Fruit fly (Drosophila melanogaster): ENCODE measurements around the gene Ets65A.
A peak's percentile ranks its signal among the peaks of the same experiment; 100 is the strongest.

Gene Ets65A

DNA sequence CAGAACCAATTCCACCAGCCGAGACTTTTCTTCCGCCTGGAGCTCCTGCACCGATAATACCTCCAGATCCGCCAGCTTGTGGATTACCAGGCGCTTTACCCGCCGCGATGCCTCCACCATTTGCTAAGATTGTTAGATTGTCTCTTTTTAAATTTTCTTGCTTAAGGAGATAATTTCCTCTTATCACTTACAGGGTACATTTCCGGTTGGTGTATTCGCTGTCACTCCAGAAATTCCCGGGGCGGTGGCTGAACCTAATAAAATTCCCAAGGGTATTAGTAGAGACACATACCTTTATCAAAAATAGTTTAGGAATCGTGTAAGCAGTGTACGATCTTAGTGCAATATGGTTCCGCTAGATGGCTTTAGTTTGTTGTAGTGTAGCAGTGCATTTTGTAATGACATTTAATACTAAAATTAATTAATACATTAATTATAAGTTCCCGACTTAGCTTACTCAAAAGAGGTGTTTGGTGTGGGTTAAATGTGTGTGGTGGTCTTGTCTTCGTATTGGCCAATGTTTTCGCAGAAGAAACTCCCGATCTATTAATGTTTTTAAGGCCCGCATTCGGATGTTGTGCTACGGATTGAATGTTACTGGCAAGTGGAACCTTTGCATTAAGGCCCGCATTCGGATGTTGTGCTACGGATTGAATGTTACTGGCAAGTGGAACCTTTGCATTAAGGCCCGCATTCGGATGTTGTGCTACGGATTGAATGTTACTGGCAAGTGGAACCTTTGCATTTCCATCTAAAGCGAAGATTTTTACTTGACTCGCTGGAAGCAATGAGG is 27.4 kb downstream of the Ets65A start (continued):
- TF ChIP-seq slbo (GFP tag; IDR thresholded peaks at IDR 0.05) = peak; percentile 71
- peak; percentile 75 for TF ChIP-seq Fer3 (tag; optimal IDR thresholded peaks at IDR 0.05)
- TF ChIP-seq CG11695 (GFP tag; IDR thresholded peaks at IDR 0.05) = peak; percentile 81
- TF ChIP-seq CG7928 (GFP tag; optimal IDR thresholded peaks at IDR 0.05) = peak; percentile 18
- TF ChIP-seq hbn (GFP tag; IDR thresholded peaks at IDR 0.05; ENCODE audit: partially characterized antibody) = no peak
- TF ChIP-seq Hr3 (GFP tag; optimal IDR thresholded peaks at IDR 0.05) = no peak
- TF ChIP-seq ci (GFP tag; IDR thresholded peaks at IDR 0.05) = peak; percentile 98
- TF ChIP-seq CG42726 (GFP tag; IDR thresholded peaks at IDR 0.05; ENCODE audit: partially characterized antibody) = peak; percentile 42; the same call in 1 of the 2 replicates
- peak; percentile 79 for TF ChIP-seq CG17568 (GFP tag; optimal IDR thresholded peaks at IDR 0.05)
- TF ChIP-seq ac (GFP tag; optimal IDR thresholded peaks at IDR 0.05) = peak; percentile 49
- peak; percentile 66 for TF ChIP-seq CG6689 (GFP tag; IDR thresholded peaks at IDR 0.05)
- no peak for TF ChIP-seq GATAe (GFP tag; conservative IDR thresholded peaks at IDR 0.05)
- TF ChIP-seq CG1603 (tag; optimal IDR thresholded peaks at IDR 0.05) = peak; percentile 79
- TF ChIP-seq crp (GFP tag; optimal IDR thresholded peaks at IDR 0.05) = peak in 1 of 2 experiments; percentile 22
- TF ChIP-seq lola (GFP tag; optimal IDR thresholded peaks at IDR 0.05) = peak in 1 of 3 experiments; percentile 76
- no peak for TF ChIP-seq gt (GFP tag; IDR thresholded peaks at IDR 0.05)
- peak; percentile 90 for TF ChIP-seq CG6813 (GFP tag; optimal IDR thresholded peaks at IDR 0.05)
- TF ChIP-seq MTF-1 (GFP tag; optimal IDR thresholded peaks at IDR 0.05; ENCODE audit: borderline replicate concordance) = peak; percentile 94
- peak in 1 of 2 experiments; percentile 63 for TF ChIP-seq Eip74EF (GFP tag; optimal IDR thresholded peaks at IDR 0.05)
- peak; percentile 75 for TF ChIP-seq Mes4 (GFP tag; optimal IDR thresholded peaks at IDR 0.05)
- TF ChIP-seq mirr (GFP tag; optimal IDR thresholded peaks at IDR 0.05) = peak; percentile 84
- peak; percentile 49 for TF ChIP-seq dmrt11E (tag; optimal IDR thresholded peaks at IDR 0.05)
- TF ChIP-seq br (optimal IDR thresholded peaks at IDR 0.05) = no peak
- TF ChIP-seq CG7745 (tag; optimal IDR thresholded peaks at IDR 0.05) = no peak
- no peak for TF ChIP-seq CG1602 (GFP tag; optimal IDR thresholded peaks at IDR 0.05)
- peak; percentile 46 for TF ChIP-seq Six4 (GFP tag; optimal IDR thresholded peaks at IDR 0.05)
- no peak for TF ChIP-seq twi (tag; optimal IDR thresholded peaks at IDR 0.05)
- peak; percentile 53 for TF ChIP-seq CG4360 (GFP tag; IDR thresholded peaks at IDR 0.05)
- 0 out of 3 replicates have a peak, but pooled peaks have one; percentile 14 for TF ChIP-seq Aef1 (GFP tag; IDR thresholded peaks at IDR 0.05)
- TF ChIP-seq CG8924 (tag; optimal IDR thresholded peaks at IDR 0.05) = no peak
- TF ChIP-seq Nf-YA (GFP tag; IDR thresholded peaks at IDR 0.05) = peak; percentile 83
- TF ChIP-seq CG14014 (GFP tag; IDR thresholded peaks at IDR 0.05) = peak; percentile 70; the same call in 1 of the 2 replicates
- peak; percentile 90 for TF ChIP-seq CG17912 (GFP tag; optimal IDR thresholded peaks at IDR 0.05)
- TF ChIP-seq Nf-YC (tag; optimal IDR thresholded peaks at IDR 0.05) = peak; percentile 52
- TF ChIP-seq CG33557 (GFP tag; optimal IDR thresholded peaks at IDR 0.05) = peak; percentile 50
- peak; percentile 52; the same call in 1 of the 2 replicates for TF ChIP-seq peb (GFP tag; IDR thresholded peaks at IDR 0.05)
- TF ChIP-seq chn (GFP tag; optimal IDR thresholded peaks at IDR 0.05) = no peak
- TF ChIP-seq gsb (GFP tag; IDR thresholded peaks at IDR 0.05) = peak; percentile 64
- TF ChIP-seq CG34376 (GFP tag; optimal IDR thresholded peaks at IDR 0.05) = peak; percentile 87
- TF ChIP-seq pb (GFP tag; optimal IDR thresholded peaks at IDR 0.05) = peak; percentile 84
- TF ChIP-seq CG15514 (GFP tag; optimal IDR thresholded peaks at IDR 0.05) = peak; percentile 80
- peak; percentile 26 for TF ChIP-seq Myb (GFP tag; optimal IDR thresholded peaks at IDR 0.05)
- peak; percentile 82 for TF ChIP-seq eyg (GFP tag; optimal IDR thresholded peaks at IDR 0.05)
- no peak for TF ChIP-seq gcm2 (GFP tag; optimal IDR thresholded peaks at IDR 0.05)
- TF ChIP-seq CG12942 (GFP tag; optimal IDR thresholded peaks at IDR 0.05) = no peak
- TF ChIP-seq jumu (GFP tag; optimal IDR thresholded peaks at IDR 0.05) = no peak
- peak; percentile 25 for TF ChIP-seq esg (GFP tag; conservative IDR thresholded peaks at IDR 0.05)
- TF ChIP-seq CG14965 (GFP tag; optimal IDR thresholded peaks at IDR 0.05; ENCODE audit: borderline replicate concordance) = peak; percentile 23
